Worm (Caenorhabditis elegans) whole organism, late embryonic: ENCODE results near the gene try-12.

Experiments
- F13H6.1 ChIP-seq: sonication (generic microtip); optimal IDR thresholded peaks from 2 replicates; lab custom pipeline; 2016; ENCODE audit warnings: missing genetic modification characterization, missing compliant biosample characterization
- K09A11.1 ChIP-seq: sonication (generic microtip); optimal IDR thresholded peaks from 2 replicates; lab custom pipeline; 2017; ENCODE audit warnings: antibody characterized with exemption, mild to moderate bottlenecking, missing genetic modification characterization, missing compliant biosample characterization; ENCODE audit not compliant: insufficient read depth
- ama-1 ChIP-seq: fragments of 150-350 bp; optimal IDR thresholded peaks from 2 replicates; lab custom pipeline; 2014
- ceh-18 ChIP-seq: sonication (generic microtip); optimal IDR thresholded peaks from 2 replicates; lab custom pipeline; 2016; ENCODE audit warnings: missing genetic modification characterization, missing compliant biosample characterization
- ceh-19 ChIP-seq: fragments of 200-800 bp; sonication (Bioruptor generic); optimal IDR thresholded peaks from 2 replicates; lab custom pipeline; 2018; ENCODE audit warnings: mild to moderate bottlenecking, missing genetic modification characterization, missing compliant biosample characterization
- ceh-6 ChIP-seq: fragments of 200-800 bp; sonication (Bioruptor generic); optimal IDR thresholded peaks from 2 replicates; lab custom pipeline; 2018; ENCODE audit warnings: mild to moderate bottlenecking, missing genetic modification characterization, missing compliant biosample characterization
- ceh-9 ChIP-seq: sonication (generic microtip); optimal IDR thresholded peaks from 2 replicates; lab custom pipeline; 2016; ENCODE audit warnings: mild to moderate bottlenecking, missing genetic modification characterization, inconsistent platforms, missing compliant biosample characterization
- che-1 ChIP-seq: sonication (generic microtip); optimal IDR thresholded peaks from 2 replicates; lab custom pipeline; 2016; ENCODE audit warnings: mild to moderate bottlenecking, missing genetic modification characterization, missing compliant biosample characterization
- dmd-4 ChIP-seq: sonication (generic microtip); optimal IDR thresholded peaks from 2 replicates; lab custom pipeline; 2016; ENCODE audit warnings: borderline replicate concordance, missing genetic modification characterization, missing compliant biosample characterization
- dve-1 ChIP-seq: sonication (generic microtip); optimal IDR thresholded peaks from 2 replicates; lab custom pipeline; 2017; ENCODE audit warnings: antibody characterized with exemption, mild to moderate bottlenecking, missing genetic modification characterization, missing compliant biosample characterization
- elt-2 ChIP-seq: sonication (generic microtip); optimal IDR thresholded peaks from 2 replicates; lab custom pipeline; 2016; ENCODE audit warnings: missing genetic modification reagents, missing genetic modification characterization, missing compliant biosample characterization
- elt-4 ChIP-seq: sonication (generic microtip); optimal IDR thresholded peaks from 2 replicates; lab custom pipeline; 2016; ENCODE audit warnings: missing genetic modification characterization, missing compliant biosample characterization
- ets-4 ChIP-seq: sonication (generic microtip); optimal IDR thresholded peaks from 2 replicates; lab custom pipeline; 2016; ENCODE audit warnings: missing genetic modification characterization, missing compliant biosample characterization
- hlh-15 ChIP-seq: sonication (generic microtip); optimal IDR thresholded peaks from 2 replicates; lab custom pipeline; 2016; ENCODE audit warnings: missing genetic modification characterization, missing compliant biosample characterization
- lim-6 ChIP-seq: sonication (generic microtip); optimal IDR thresholded peaks from 2 replicates; lab custom pipeline; 2016; ENCODE audit warnings: missing genetic modification characterization, missing compliant biosample characterization
- lin-11 ChIP-seq: fragments of 200-800 bp; sonication (Bioruptor generic); optimal IDR thresholded peaks from 2 replicates; lab custom pipeline; 2018; ENCODE audit warnings: mild to moderate bottlenecking, missing genetic modification characterization, missing compliant biosample characterization
- madf-2 ChIP-seq: sonication (generic microtip); optimal IDR thresholded peaks from 2 replicates; lab custom pipeline; 2017; ENCODE audit warnings: missing genetic modification characterization, missing compliant biosample characterization
- mec-3 ChIP-seq: sonication (generic microtip); optimal IDR thresholded peaks from 2 replicates; lab custom pipeline; 2016; ENCODE audit warnings: borderline replicate concordance, missing genetic modification characterization, missing compliant biosample characterization
- nfya-1 ChIP-seq: sonication (generic microtip); optimal IDR thresholded peaks from 2 replicates; lab custom pipeline; 2017; ENCODE audit warnings: missing genetic modification characterization, mild to moderate bottlenecking, missing compliant biosample characterization, antibody characterized with exemption, moderate library complexity
- nhr-11 ChIP-seq: fragments of 150-350 bp; optimal IDR thresholded peaks from 2 replicates; lab custom pipeline; 2014; ENCODE audit warnings: missing biosample characterization, missing genetic modification characterization
- nhr-232 ChIP-seq: sonication (generic microtip); optimal IDR thresholded peaks from 2 replicates; lab custom pipeline; 2016; ENCODE audit warnings: missing genetic modification characterization, missing compliant biosample characterization
- odd-2 ChIP-seq: sonication (generic microtip); optimal IDR thresholded peaks from 2 replicates; lab custom pipeline; 2017; ENCODE audit warnings: antibody characterized with exemption, mild to moderate bottlenecking, missing genetic modification characterization, missing compliant biosample characterization
- pag-3 ChIP-seq: sonication (generic microtip); optimal IDR thresholded peaks from 2 replicates; lab custom pipeline; 2016; ENCODE audit warnings: missing compliant biosample characterization, missing genetic modification characterization, borderline replicate concordance
- pat-9 ChIP-seq: fragments of 200-800 bp; sonication (Bioruptor generic); optimal IDR thresholded peaks from 2 replicates; lab custom pipeline; 2018; ENCODE audit warnings: mild to moderate bottlenecking, missing genetic modification characterization, moderate library complexity, missing compliant biosample characterization
- pax-1 ChIP-seq: fragments of 150-350 bp; optimal IDR thresholded peaks from 2 replicates; lab custom pipeline; 2014; ENCODE audit warnings: missing biosample characterization, missing genetic modification characterization
- pha-2 ChIP-seq: sonication (generic microtip); optimal IDR thresholded peaks from 2 replicates; lab custom pipeline; 2017; ENCODE audit warnings: mild to moderate bottlenecking, missing genetic modification characterization, missing compliant biosample characterization
- ref-2 ChIP-seq: sonication (generic microtip); optimal IDR thresholded peaks from 2 replicates; lab custom pipeline; 2016; ENCODE audit warnings: missing genetic modification characterization, missing compliant biosample characterization
- rnt-1 ChIP-seq: sonication (generic microtip); optimal IDR thresholded peaks from 2 replicates; lab custom pipeline; 2016; ENCODE audit warnings: missing genetic modification characterization, missing compliant biosample characterization
- sox-2 ChIP-seq: fragments of 200-800 bp; sonication (Bioruptor generic); IDR thresholded peaks from 2 replicates; pipeline ENCODE4 v1.3.6; 2022; ENCODE audit warnings: missing genetic modification reagents, missing genetic modification characterization, missing compliant biosample characterization
- sox-4 ChIP-seq: sonication (generic microtip); optimal IDR thresholded peaks from 2 replicates; lab custom pipeline; 2017; ENCODE audit warnings: mild to moderate bottlenecking, missing genetic modification characterization, inconsistent platforms, missing compliant biosample characterization
- syd-9 ChIP-seq: sonication (generic microtip); optimal IDR thresholded peaks from 2 replicates; lab custom pipeline; 2016; ENCODE audit warnings: mild to moderate bottlenecking, missing genetic modification characterization, moderate library complexity, missing compliant biosample characterization
- tbx-2 ChIP-seq: sonication (generic microtip); optimal IDR thresholded peaks from 2 replicates; lab custom pipeline; 2016; ENCODE audit warnings: missing genetic modification characterization, missing compliant biosample characterization
- unc-3 ChIP-seq, 2 experiments: fragments of 200-800 bp in 1 of 2; sonication (Bioruptor generic) in 1 of 2; sonication (generic microtip) in 1 of 2; conservative IDR thresholded peaks in 1 of 2; optimal IDR thresholded peaks in 1 of 2; 2 replicates each; pipeline versions ENCODE4 v1.3.6 to Lab custom; 2016 to 2022; ENCODE audit warnings: missing compliant biosample characterization in 2 of 2, missing genetic modification characterization in 2 of 2, missing genetic modification reagents in 1 of 2
- unc-42 ChIP-seq: sonication (generic microtip); optimal IDR thresholded peaks from 2 replicates; lab custom pipeline; 2016; ENCODE audit warnings: missing genotype, missing genetic modification characterization, missing compliant biosample characterization
- unc-55 ChIP-seq: sonication (generic microtip); optimal IDR thresholded peaks from 2 replicates; lab custom pipeline; 2017; ENCODE audit warnings: missing biosample characterization, missing genetic modification reagents, missing genetic modification characterization
- unc-86 ChIP-seq: sonication (generic microtip); optimal IDR thresholded peaks from 2 replicates; lab custom pipeline; 2016; ENCODE audit warnings: missing genetic modification characterization, missing compliant biosample characterization

Gene try-12

ce11 chrV:7434805-7435363 is 14.3 kb upstream of the try-12 start:
- TF ChIP-seq madf-2 (no peak), unc-55 (GFP tag; lab: Kevin White, UChicago) (peak; percentile 19)
- TF ChIP-seq, all 69 proteins: peak for 1

- no peak for TF ChIP-seq elt-2 (tag; lab: Kevin White, UChicago)
- no peak for TF ChIP-seq odd-2 (tag; lab: Kevin White, UChicago)
- TF ChIP-seq syd-9 (tag; lab: Kevin White, UChicago): no peak
- no peak for TF ChIP-seq nfya-1 (tag; lab: Kevin White, UChicago)
- TF ChIP-seq ets-4 (tag; lab: Kevin White, UChicago): no peak
- no peak for TF ChIP-seq dmd-4 (tag; lab: Kevin White, UChicago)
- TF ChIP-seq ref-2 (tag; lab: Kevin White, UChicago): no peak
- TF ChIP-seq pat-9 (tag; lab: Kevin White, UChicago): no peak
- no peak for TF ChIP-seq unc-3 (GFP tag; conservative IDR thresholded peaks at IDR 0.05; lab: Robert Waterston, UW)
- TF ChIP-seq unc-3 (tag; optimal IDR thresholded peaks at IDR 0.05; lab: Kevin White, UChicago): no peak
- no peak for TF ChIP-seq rnt-1
These were observed 13.6 kb upstream of the try-12 start, which contains the start of the genes ddo-2 and F25E5.8 for ce11 chrV:7435376-7436204. Gene ddo-2, minus strand, starts transcription at chrV:7435705. Gene F25E5.8, plus strand, starts transcription at chrV:7435930.

- no peak for TF ChIP-seq elt-4 (tag; lab: Kevin White, UChicago)
- no peak for TF ChIP-seq ceh-9 (tag; lab: Kevin White, UChicago)
- no peak for TF ChIP-seq ama-1 (lab: Kevin White, UChicago)
- no peak for TF ChIP-seq sox-2
- no peak for TF ChIP-seq unc-55 (GFP tag; lab: Kevin White, UChicago)
- no peak for TF ChIP-seq nfya-1 (tag; lab: Kevin White, UChicago)
These were observed 12.6 kb upstream of the try-12 start for ce11 chrV:7436509-7436908.

ce11 chrV:7436911-7437310 is 12.2 kb upstream of the try-12 start:
- TF ChIP-seq lin-11 (tag; lab: Kevin White, UChicago): no peak

ce11 chrV:7437538-7437937 is 11.6 kb upstream of the try-12 start, which contains the start of gene F25E5.9:
Gene F25E5.9, minus strand, starts transcription at chrV:7437919.
- TF ChIP-seq pax-1 (tag; lab: Kevin White, UChicago) (no peak), sox-4 (tag; lab: Kevin White, UChicago) (no peak), pag-3 (tag; lab: Kevin White, UChicago) (no peak), lim-6 (no peak), pha-2 (tag; lab: Kevin White, UChicago) (no peak)
- TF ChIP-seq, all 69 proteins: peak for 0

- TF ChIP-seq unc-42 (no peak), ceh-18 (no peak), ceh-6 (no peak), unc-55 (GFP tag; lab: Kevin White, UChicago) (no peak), hlh-15 (tag; lab: Kevin White, UChicago) (no peak), nhr-232 (no peak), ceh-19 (GFP tag; lab: Kevin White, UChicago) (no peak), K09A11.1 (tag; lab: Kevin White, UChicago) (no peak), syd-9 (tag; lab: Kevin White, UChicago) (no peak), nhr-11 (tag; lab: Kevin White, UChicago) (no peak), tbx-2 (no peak), mec-3 (tag; lab: Kevin White, UChicago) (no peak), F13H6.1 (tag; lab: Kevin White, UChicago) (no peak), pag-3 (tag; lab: Kevin White, UChicago) (no peak), unc-86 (no peak), dve-1 (no peak), lim-6 (no peak), odd-2 (tag; lab: Kevin White, UChicago) (no peak), che-1 (tag; lab: Kevin White, UChicago) (no peak)
- TF ChIP-seq, all 69 proteins: peak for 0
These were observed 11.2 kb upstream of the try-12 start, which contains the start of gene F25E5.16 for ce11 chrV:7437985-7438384. Gene F25E5.16, plus strand, starts transcription at chrV:7438285.
